Fruit fly (Drosophila melanogaster): ENCODE measurements around the gene CG34039.

The CG34039 gene

dm6 chr3L:14553891-14554303 lies 5.9 kb upstream of the CG34039 start:
- TF ChIP-seq EcR (GFP tag; optimal IDR thresholded peaks at IDR 0.05), result no peak
- no peak for TF ChIP-seq psq (optimal IDR thresholded peaks at IDR 0.05)
- TF ChIP-seq pan (optimal IDR thresholded peaks at IDR 0.05), result no peak
- TF ChIP-seq usp (GFP tag; optimal IDR thresholded peaks at IDR 0.05), result no peak
- TF ChIP-seq CG8478 (optimal IDR thresholded peaks at IDR 0.05), result no peak
- TF ChIP-seq Dll (optimal IDR thresholded peaks at IDR 0.05), result no peak

dm6 chr3L:14555052-14555451 lies 4.7 kb upstream of the CG34039 start:
- TF ChIP-seq Dll (optimal IDR thresholded peaks at IDR 0.05) (no peak), usp (GFP tag; optimal IDR thresholded peaks at IDR 0.05) (no peak), EcR (GFP tag; optimal IDR thresholded peaks at IDR 0.05) (no peak), psq (optimal IDR thresholded peaks at IDR 0.05) (no peak), pan (optimal IDR thresholded peaks at IDR 0.05) (no peak), CG8478 (optimal IDR thresholded peaks at IDR 0.05) (no peak)

dm6 chr3L:14556177-14556576 lies 3.6 kb upstream of the CG34039 start:
- no peak for TF ChIP-seq Dll (optimal IDR thresholded peaks at IDR 0.05)
- no peak for TF ChIP-seq pan (optimal IDR thresholded peaks at IDR 0.05)
- TF ChIP-seq psq (optimal IDR thresholded peaks at IDR 0.05), result no peak
- TF ChIP-seq EcR (GFP tag; optimal IDR thresholded peaks at IDR 0.05), result peak in 1 of 2 experiments; percentile 47
- TF ChIP-seq CG8478 (optimal IDR thresholded peaks at IDR 0.05), result no peak
- TF ChIP-seq usp (GFP tag; optimal IDR thresholded peaks at IDR 0.05), result no peak

- no peak for TF ChIP-seq EcR (GFP tag; optimal IDR thresholded peaks at IDR 0.05)
- no peak for TF ChIP-seq pan (optimal IDR thresholded peaks at IDR 0.05)
- TF ChIP-seq usp (GFP tag; optimal IDR thresholded peaks at IDR 0.05), result no peak
- TF ChIP-seq psq (optimal IDR thresholded peaks at IDR 0.05), result no peak
- no peak for TF ChIP-seq Dll (optimal IDR thresholded peaks at IDR 0.05)
- no peak for TF ChIP-seq CG8478 (optimal IDR thresholded peaks at IDR 0.05)
These were observed 2.7 kb upstream of the CG34039 start for dm6 chr3L:14556774-14557741.

dm6 chr3L:14558018-14558417 lies 1.8 kb upstream of the CG34039 start:
- TF ChIP-seq EcR (GFP tag; optimal IDR thresholded peaks at IDR 0.05) (no peak), usp (GFP tag; optimal IDR thresholded peaks at IDR 0.05) (no peak), CG8478 (optimal IDR thresholded peaks at IDR 0.05) (no peak)

- TF ChIP-seq Dll (optimal IDR thresholded peaks at IDR 0.05), result no peak
- TF ChIP-seq psq (optimal IDR thresholded peaks at IDR 0.05), result no peak
- no peak for TF ChIP-seq usp (GFP tag; optimal IDR thresholded peaks at IDR 0.05)
- TF ChIP-seq CG8478 (optimal IDR thresholded peaks at IDR 0.05), result no peak
- no peak for TF ChIP-seq pan (optimal IDR thresholded peaks at IDR 0.05)
These were observed 772 bp upstream of the CG34039 start for dm6 chr3L:14558947-14559509.

- TF ChIP-seq Dll (optimal IDR thresholded peaks at IDR 0.05) (no peak), psq (optimal IDR thresholded peaks at IDR 0.05) (no peak)
These were observed 864 bp downstream of the CG34039 start, which contains the start of gene Lk for dm6 chr3L:14560664-14561063. Gene Lk (minus strand): TSS chr3L:14560764.

dm6 chr3L:14562672-14563071 lies 2.9 kb downstream of the CG34039 start:
- TF ChIP-seq Dll (optimal IDR thresholded peaks at IDR 0.05) (no peak), EcR (GFP tag; optimal IDR thresholded peaks at IDR 0.05) (no peak), CG8478 (optimal IDR thresholded peaks at IDR 0.05) (peak; percentile 0), psq (optimal IDR thresholded peaks at IDR 0.05) (no peak), usp (GFP tag; optimal IDR thresholded peaks at IDR 0.05) (no peak), pan (optimal IDR thresholded peaks at IDR 0.05) (no peak)

dm6 chr3L:14563461-14563860 lies 3.7 kb downstream of the CG34039 start:
- TF ChIP-seq psq (optimal IDR thresholded peaks at IDR 0.05) (no peak), usp (GFP tag; optimal IDR thresholded peaks at IDR 0.05) (no peak), Dll (optimal IDR thresholded peaks at IDR 0.05) (no peak), CG8478 (optimal IDR thresholded peaks at IDR 0.05) (no peak), EcR (GFP tag; optimal IDR thresholded peaks at IDR 0.05) (no peak), pan (optimal IDR thresholded peaks at IDR 0.05) (no peak)

dm6 chr3L:14564404-14564803 lies 4.6 kb downstream of the CG34039 start:
- TF ChIP-seq Dll (optimal IDR thresholded peaks at IDR 0.05) (no peak), EcR (GFP tag; optimal IDR thresholded peaks at IDR 0.05) (no peak), CG8478 (optimal IDR thresholded peaks at IDR 0.05) (no peak), pan (optimal IDR thresholded peaks at IDR 0.05) (no peak), usp (GFP tag; optimal IDR thresholded peaks at IDR 0.05) (no peak), psq (optimal IDR thresholded peaks at IDR 0.05) (no peak)

dm6 chr3L:14565134-14565587 lies 5.4 kb downstream of the CG34039 start:
- TF ChIP-seq EcR (GFP tag; optimal IDR thresholded peaks at IDR 0.05) (no peak), pan (optimal IDR thresholded peaks at IDR 0.05) (no peak)

- no peak for TF ChIP-seq pan (optimal IDR thresholded peaks at IDR 0.05)
- no peak for TF ChIP-seq usp (GFP tag; optimal IDR thresholded peaks at IDR 0.05)
- no peak for TF ChIP-seq psq (optimal IDR thresholded peaks at IDR 0.05)
- TF ChIP-seq CG8478 (optimal IDR thresholded peaks at IDR 0.05), result no peak
- no peak for TF ChIP-seq EcR (GFP tag; optimal IDR thresholded peaks at IDR 0.05)
- no peak for TF ChIP-seq Dll (optimal IDR thresholded peaks at IDR 0.05)
These were observed 7.3 kb downstream of the CG34039 start, which contains the start of gene CG42758 for dm6 chr3L:14567140-14567539. Gene CG42758 (plus strand): TSS chr3L:14567440.
